Worm (Caenorhabditis elegans) whole organism, L2 larva: ENCODE measurements around the gene rgs-3.

Source experiments
- alr-1 ChIP-seq: fragments of 150-350 bp; optimal IDR thresholded peaks from 2 replicates; lab custom pipeline; 2014; ENCODE audit warnings: missing biosample characterization, missing genetic modification characterization
- ztf-4 ChIP-seq: fragments of 150-350 bp; optimal IDR thresholded peaks from 2 replicates; lab custom pipeline; 2014; ENCODE audit warnings: missing biosample characterization, missing genetic modification characterization

The rgs-3 gene

DNA sequence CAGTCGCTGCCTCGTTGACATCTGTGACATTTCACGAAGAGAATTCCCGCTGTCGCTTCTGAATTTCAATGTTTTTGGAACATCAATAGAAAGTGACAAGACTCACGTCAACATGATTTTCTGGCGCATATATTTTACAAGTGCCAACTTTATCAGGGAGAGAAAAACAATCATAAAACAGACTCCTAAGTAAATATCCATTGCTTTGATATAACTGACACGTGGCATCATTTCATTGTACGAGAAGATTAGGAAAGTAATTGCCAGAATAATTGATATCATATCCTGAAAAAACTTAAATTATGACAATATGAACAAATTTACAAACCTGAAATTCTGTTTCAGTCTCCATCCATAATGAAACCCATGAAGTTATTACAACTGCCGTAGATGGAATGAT is 58.5 kb downstream of the rgs-3 start:
- no peak for TF ChIP-seq ztf-4 (tag; lab: Kevin White, UChicago)
- TF ChIP-seq alr-1 (tag; lab: Kevin White, UChicago): no peak
